Worm (Caenorhabditis elegans) whole organism, late embryonic: ENCODE measurements around the gene srw-143.

Source experiments
- ceh-14 ChIP-seq: sonication (generic microtip); optimal IDR thresholded peaks from 2 replicates; lab custom pipeline; 2016; ENCODE audit warnings: missing genotype, missing genetic modification characterization, missing compliant biosample characterization
- ceh-30 ChIP-seq: fragments of 150-350 bp; optimal IDR thresholded peaks from 2 replicates; lab custom pipeline; 2014; ENCODE audit warnings: missing biosample characterization, missing genetic modification characterization
- ceh-34 ChIP-seq: sonication (generic microtip); optimal IDR thresholded peaks from 2 replicates; lab custom pipeline; 2016; ENCODE audit warnings: mild to moderate bottlenecking, missing genetic modification characterization, missing compliant biosample characterization
- ceh-6 ChIP-seq: fragments of 200-800 bp; sonication (Bioruptor generic); optimal IDR thresholded peaks from 2 replicates; lab custom pipeline; 2018; ENCODE audit warnings: mild to moderate bottlenecking, missing genetic modification characterization, missing compliant biosample characterization
- fkh-6 ChIP-seq: sonication (generic microtip); optimal IDR thresholded peaks from 2 replicates; lab custom pipeline; 2016; ENCODE audit warnings: missing genetic modification characterization, missing compliant biosample characterization
- hlh-30 ChIP-seq: sonication (generic microtip); optimal IDR thresholded peaks from 2 replicates; lab custom pipeline; 2017; ENCODE audit warnings: antibody characterized with exemption, missing genetic modification characterization, missing compliant biosample characterization; ENCODE audit not compliant: insufficient read depth
- hlh-6 ChIP-seq: sonication (generic microtip); optimal IDR thresholded peaks from 2 replicates; lab custom pipeline; 2016; ENCODE audit warnings: missing genotype, missing genetic modification characterization, missing compliant biosample characterization
- nhr-232 ChIP-seq: sonication (generic microtip); optimal IDR thresholded peaks from 2 replicates; lab custom pipeline; 2016; ENCODE audit warnings: missing genetic modification characterization, missing compliant biosample characterization
- pax-1 ChIP-seq: fragments of 150-350 bp; optimal IDR thresholded peaks from 2 replicates; lab custom pipeline; 2014; ENCODE audit warnings: missing biosample characterization, missing genetic modification characterization
- pqm-1 ChIP-seq: sonication (generic microtip); optimal IDR thresholded peaks from 2 replicates; lab custom pipeline; 2016; ENCODE audit warnings: missing genetic modification characterization, missing compliant biosample characterization
- pros-1 ChIP-seq: fragments of 150-350 bp; optimal IDR thresholded peaks from 2 replicates; lab custom pipeline; 2014; ENCODE audit warnings: missing biosample characterization, missing genetic modification reagents, missing genetic modification characterization

The srw-143 gene

ce11 chrV:2891927-2892326 is 49.4 kb downstream of the srw-143 start, which contains the start of gene F37B4.15:
Gene F37B4.15 (plus strand): TSS chrV:2892227.
- no peak for TF ChIP-seq ceh-30 (tag; lab: Kevin White, UChicago)
- TF ChIP-seq hlh-30 (tag; lab: Kevin White, UChicago): no peak
- TF ChIP-seq ceh-34 (tag; lab: Kevin White, UChicago): no peak
- TF ChIP-seq fkh-6 (tag; lab: Kevin White, UChicago): no peak
- no peak for TF ChIP-seq pax-1 (tag; lab: Kevin White, UChicago)
- no peak for TF ChIP-seq hlh-6 (tag; lab: Kevin White, UChicago)
- no peak for TF ChIP-seq pqm-1 (tag; lab: Kevin White, UChicago)
- no peak for TF ChIP-seq ceh-14
- no peak for TF ChIP-seq nhr-232 (tag; lab: Kevin White, UChicago)
- no peak for TF ChIP-seq pros-1 (tag; lab: Kevin White, UChicago)
- no peak for TF ChIP-seq ceh-6 (GFP tag; lab: Kevin White, UChicago)
